Fruit fly (Drosophila melanogaster): ENCODE data around the gene Swt1.

Swt1 gene

dm6 chrX:18094747-18095352, 4.5 kb upstream of the Swt1 start (continued):
- TF ChIP-seq Nf-YB (GFP tag; optimal IDR thresholded peaks at IDR 0.05) (no peak), seq (GFP tag; IDR thresholded peaks at IDR 0.05) (no peak), Mrtf (GFP tag; IDR thresholded peaks at IDR 0.05) (no peak), bsh (GFP tag; optimal IDR thresholded peaks at IDR 0.05) (peak; percentile 15 to 36), ci (GFP tag; IDR thresholded peaks at IDR 0.05) (peak; percentile 17; the same call in 1 of the 3 replicates), H2.0 (GFP tag; IDR thresholded peaks at IDR 0.05) (peak; percentile 53), CG10147 (GFP tag; optimal IDR thresholded peaks at IDR 0.05) (peak; percentile 23), schlank (tag; optimal IDR thresholded peaks at IDR 0.05) (no peak), ttk (GFP tag; IDR thresholded peaks at IDR 0.05) (no peak), CG3065 (GFP tag; optimal IDR thresholded peaks at IDR 0.05) (no peak), grau (tag; optimal IDR thresholded peaks at IDR 0.05) (peak; percentile 86), oc (tag; optimal IDR thresholded peaks at IDR 0.05) (no peak), YL-1 (GFP tag; optimal IDR thresholded peaks at IDR 0.05) (no peak), CG9437 (GFP tag; optimal IDR thresholded peaks at IDR 0.05) (no peak), CG6813 (GFP tag; optimal IDR thresholded peaks at IDR 0.05) (no peak), CG9817 (tag; optimal IDR thresholded peaks at IDR 0.05) (peak; percentile 55), otp (GFP tag; IDR thresholded peaks at IDR 0.05) (no peak), Fer1 (GFP tag; optimal IDR thresholded peaks at IDR 0.05) (peak; percentile 26), CG12769 (tag; optimal IDR thresholded peaks at IDR 0.05) (peak; percentile 54), crol (GFP tag; IDR thresholded peaks at IDR 0.05) (peak; percentile 58), Six4 (GFP tag; optimal IDR thresholded peaks at IDR 0.05) (no peak), CG8924 (tag; optimal IDR thresholded peaks at IDR 0.05) (peak; percentile 38), CG6765 (GFP tag; optimal IDR thresholded peaks at IDR 0.05) (no peak), lab (GFP tag; optimal IDR thresholded peaks at IDR 0.05) (peak; percentile 75), wdn (GFP tag; IDR thresholded peaks at IDR 0.05) (peak; percentile 64), pan (optimal IDR thresholded peaks at IDR 0.05) (no peak), pan (GFP tag; optimal IDR thresholded peaks at IDR 0.05 in 1 of 2, IDR thresholded peaks at IDR 0.05 in 1 of 2) (peak in 1 of 2 experiments; percentile 12), CG1233 (GFP tag; optimal IDR thresholded peaks at IDR 0.05) (peak; percentile 17), CG14667 (GFP tag; IDR thresholded peaks at IDR 0.05) (no peak), al (GFP tag; IDR thresholded peaks at IDR 0.05) (peak; percentile 47), CG6654 (GFP tag; optimal IDR thresholded peaks at IDR 0.05) (no peak), BtbVII (GFP tag; optimal IDR thresholded peaks at IDR 0.05) (peak; percentile 16), CG8944 (GFP tag; optimal IDR thresholded peaks at IDR 0.05) (no peak), Sox102F (GFP tag; optimal IDR thresholded peaks at IDR 0.05) (peak; percentile 46), CG7556 (GFP tag; optimal IDR thresholded peaks at IDR 0.05) (peak; percentile 35), CG7839 (tag; optimal IDR thresholded peaks at IDR 0.05) (peak; percentile 2), Lhr (GFP tag; optimal IDR thresholded peaks at IDR 0.05) (no peak), hth (optimal IDR thresholded peaks at IDR 0.05) (no peak), nerfin-1 (tag; optimal IDR thresholded peaks at IDR 0.05) (no peak), CG10209 (GFP tag; optimal IDR thresholded peaks at IDR 0.05) (peak; percentile 30), CG18599 (GFP tag; optimal IDR thresholded peaks at IDR 0.05) (peak; percentile 72), NfI (GFP tag; optimal IDR thresholded peaks at IDR 0.05) (peak; percentile 35), CG11504 (tag; optimal IDR thresholded peaks at IDR 0.05) (peak; percentile 61), lmd (GFP tag; IDR thresholded peaks at IDR 0.05) (peak; percentile 59; the same call in 1 of the 2 replicates), CG12391 (tag; optimal IDR thresholded peaks at IDR 0.05) (peak; percentile 43), CG9797 (GFP tag; optimal IDR thresholded peaks at IDR 0.05) (no peak), CG10462 (GFP tag; optimal IDR thresholded peaks at IDR 0.05) (no peak), Myb (GFP tag; optimal IDR thresholded peaks at IDR 0.05) (no peak), grn (GFP tag; optimal IDR thresholded peaks at IDR 0.05) (no peak), fd96Cb (tag; optimal IDR thresholded peaks at IDR 0.05) (peak; percentile 25)

All from whole organism, embryonic.